Worm (Caenorhabditis elegans): ENCODE results near the gene cmk-1.

The cmk-1 gene

ce11 chrIV:1781559-1781958, 42.7 kb upstream of the cmk-1 start, which contains the start of gene frpr-19:
TSS of gene frpr-19 (minus strand) at chrIV:1781659.
- no peak for TF ChIP-seq zag-1 (tag; optimal IDR thresholded peaks at IDR 0.05)
- no peak for TF ChIP-seq nhr-25 (tag; optimal IDR thresholded peaks at IDR 0.05)
- no peak for TF ChIP-seq lsy-2 (tag; optimal IDR thresholded peaks at IDR 0.05)
- TF ChIP-seq peb-1 (tag; optimal IDR thresholded peaks at IDR 0.05), result no peak
- no peak for TF ChIP-seq sma-9 (GFP tag; optimal IDR thresholded peaks at IDR 0.05)
- no peak for TF ChIP-seq sma-9 (tag; optimal IDR thresholded peaks at IDR 0.05)
- TF ChIP-seq Y55F3AM.14 (GFP tag; optimal IDR thresholded peaks at IDR 0.05), result no peak
- no peak for TF ChIP-seq nhr-6 (tag; optimal IDR thresholded peaks at IDR 0.05)
- TF ChIP-seq R02D3.7 (tag; optimal IDR thresholded peaks at IDR 0.05), result no peak
- TF ChIP-seq alr-1 (tag; optimal IDR thresholded peaks at IDR 0.05), result no peak
- TF ChIP-seq ceh-16 (tag; optimal IDR thresholded peaks at IDR 0.05), result no peak
- TF ChIP-seq elt-3 (tag; optimal IDR thresholded peaks at IDR 0.05), result no peak
- TF ChIP-seq crh-2 (tag; optimal IDR thresholded peaks at IDR 0.05), result no peak
- no peak for TF ChIP-seq ZK546.5 (tag; optimal IDR thresholded peaks at IDR 0.05)

ce11 chrIV:1785156-1785555, 39.1 kb upstream of the cmk-1 start:
- TF ChIP-seq nhr-21 (tag; optimal IDR thresholded peaks at IDR 0.05) (no peak), nhr-11 (tag; optimal IDR thresholded peaks at IDR 0.05) (no peak), ztf-11 (tag; optimal IDR thresholded peaks at IDR 0.05) (no peak), unc-55 (GFP tag; optimal IDR thresholded peaks at IDR 0.05) (no peak), unc-39 (tag; optimal IDR thresholded peaks at IDR 0.05) (no peak), ZK546.5 (tag; optimal IDR thresholded peaks at IDR 0.05) (no peak), dmd-4 (tag; optimal IDR thresholded peaks at IDR 0.05) (no peak), lin-39 (tag; optimal IDR thresholded peaks at IDR 0.05) (no peak), mdl-1 (tag; optimal IDR thresholded peaks at IDR 0.05) (no peak), ama-1 (optimal IDR thresholded peaks at IDR 0.05) (no peak), skn-1 (tag; optimal IDR thresholded peaks at IDR 0.05) (no peak), mbf-1 (tag; optimal IDR thresholded peaks at IDR 0.05) (no peak), sem-4 (tag; optimal IDR thresholded peaks at IDR 0.05) (no peak), zag-1 (tag; optimal IDR thresholded peaks at IDR 0.05) (no peak), ztf-1 (GFP tag; conservative IDR thresholded peaks at IDR 0.05) (no peak), ceh-82 (tag; optimal IDR thresholded peaks at IDR 0.05) (no peak), sma-9 (GFP tag; optimal IDR thresholded peaks at IDR 0.05) (no peak), sma-9 (tag; optimal IDR thresholded peaks at IDR 0.05) (no peak)

ce11 chrIV:1790677-1791076, 33.6 kb upstream of the cmk-1 start:
- no peak for TF ChIP-seq R02D3.7 (tag; optimal IDR thresholded peaks at IDR 0.05)
- no peak for TF ChIP-seq gmeb-1 (tag; optimal IDR thresholded peaks at IDR 0.05)
- TF ChIP-seq ztf-11 (tag; optimal IDR thresholded peaks at IDR 0.05), result no peak
- TF ChIP-seq sem-4 (tag; optimal IDR thresholded peaks at IDR 0.05), result no peak
- TF ChIP-seq aly-2 (tag; optimal IDR thresholded peaks at IDR 0.05), result no peak
- TF ChIP-seq Y55F3AM.14 (GFP tag; optimal IDR thresholded peaks at IDR 0.05), result no peak
- no peak for TF ChIP-seq nhr-12 (tag; optimal IDR thresholded peaks at IDR 0.05)
- TF ChIP-seq peb-1 (tag; optimal IDR thresholded peaks at IDR 0.05), result no peak
- no peak for TF ChIP-seq dmd-4 (tag; optimal IDR thresholded peaks at IDR 0.05)

- no peak for TF ChIP-seq ama-1 (optimal IDR thresholded peaks at IDR 0.05)
- TF ChIP-seq snpc-4 (tag; optimal IDR thresholded peaks at IDR 0.05), result no peak
- no peak for TF ChIP-seq ztf-4 (tag; optimal IDR thresholded peaks at IDR 0.05)
- TF ChIP-seq elt-3 (tag; optimal IDR thresholded peaks at IDR 0.05), result no peak
- no peak for TF ChIP-seq crh-2 (tag; optimal IDR thresholded peaks at IDR 0.05)
- no peak for TF ChIP-seq gmeb-1 (tag; optimal IDR thresholded peaks at IDR 0.05)
Measured at ce11 chrIV:1791775-1792174, 32.5 kb upstream of the cmk-1 start.

ce11 chrIV:1803882-1804281, 20.4 kb upstream of the cmk-1 start, which contains the start of gene Y38C1BA.1:
TSS of gene Y38C1BA.1 (minus strand) at chrIV:1803982.
- TF ChIP-seq nhr-237 (tag; optimal IDR thresholded peaks at IDR 0.05) (no peak), lsy-2 (tag; optimal IDR thresholded peaks at IDR 0.05) (no peak), R02D3.7 (tag; optimal IDR thresholded peaks at IDR 0.05) (no peak), nhr-12 (tag; optimal IDR thresholded peaks at IDR 0.05) (no peak), skn-1 (tag; optimal IDR thresholded peaks at IDR 0.05) (no peak), nhr-129 (tag; optimal IDR thresholded peaks at IDR 0.05) (no peak), nhr-21 (tag; optimal IDR thresholded peaks at IDR 0.05) (no peak), nhr-77 (tag; optimal IDR thresholded peaks at IDR 0.05) (no peak), elt-3 (tag; optimal IDR thresholded peaks at IDR 0.05) (no peak), sma-3 (GFP tag; optimal IDR thresholded peaks at IDR 0.05) (no peak), Y55F3AM.14 (GFP tag; optimal IDR thresholded peaks at IDR 0.05) (no peak), unc-55 (GFP tag; optimal IDR thresholded peaks at IDR 0.05) (no peak)

Measured in whole organism, L2 larva.